Fruit fly (Drosophila melanogaster) whole organism, embryonic: Measurements from ENCODE around the gene Or82a.

ENCODE experiments used
- CG2889 ChIP-seq: fragments of 200-800 bp; sonication (Bioruptor generic); IDR thresholded peaks from 3 replicates; pipeline ENCODE4 v1.3.6; 2022; ENCODE audit warnings: missing biosample characterization, missing genetic modification characterization
- croc ChIP-seq: fragments of 200-800 bp; sonication (Bioruptor generic); conservative IDR thresholded peaks from 3 replicates; pipeline ENCODE4 v1.3.6; 2022; ENCODE audit warnings: missing biosample characterization, missing genetic modification characterization

- no peak for TF ChIP-seq CG2889 (GFP tag; lab: Robert Waterston, UW)
- TF ChIP-seq croc (GFP tag; lab: Robert Waterston, UW) = no peak
Observed at dm6 chr3R:4249947-4250346, 6.8 kb upstream of the Or82a start.
